Fruit fly (Drosophila melanogaster) whole organism, embryonic: ENCODE results near the gene cpx.
A peak's percentile ranks its signal among the peaks of the same experiment; 100 is the strongest.

Experiments used
- Atf6 ChIP-seq: fragments of 200-800 bp; sonication (Bioruptor generic); IDR thresholded peaks from 2 replicates; pipeline ENCODE4 v1.3.6; 2022; ENCODE audit warnings: missing biosample characterization, missing genetic modification characterization
- Bteb2 ChIP-seq: fragments of 200-800 bp; sonication (Bioruptor generic); optimal IDR thresholded peaks from 2 replicates; lab custom pipeline; 2016; ENCODE audit warnings: missing biosample characterization, missing genetic modification characterization
- CG11456 ChIP-seq: fragments of 200-800 bp; sonication (Bioruptor generic); IDR thresholded peaks from 3 replicates; pipeline ENCODE4 v1.3.6; 2022; ENCODE audit warnings: missing biosample characterization, missing genetic modification characterization
- CG12071 ChIP-seq: fragments of 200-800 bp; sonication (Bioruptor generic); optimal IDR thresholded peaks from 3 replicates; lab custom pipeline; 2018; ENCODE audit warnings: missing biosample characterization, mild to moderate bottlenecking, missing genetic modification characterization
- CG12942 ChIP-seq: fragments of 200-800 bp; sonication (Bioruptor generic); optimal IDR thresholded peaks from 3 replicates; lab custom pipeline; 2016; ENCODE audit warnings: missing biosample characterization, missing genetic modification characterization
- CG14050 ChIP-seq: fragments of 200-800 bp; sonication (Bioruptor generic); IDR thresholded peaks from 3 replicates; pipeline ENCODE4 v1.3.6; 2022; ENCODE audit warnings: missing biosample characterization, missing genetic modification characterization
- CG15269 ChIP-seq: fragments of 200-800 bp; sonication (Bioruptor generic); optimal IDR thresholded peaks from 2 replicates; lab custom pipeline; 2018; ENCODE audit warnings: missing biosample characterization, mild to moderate bottlenecking, missing genetic modification characterization, moderate library complexity
- CG15696 ChIP-seq: fragments of 200-800 bp; sonication (Bioruptor generic); optimal IDR thresholded peaks from 2 replicates; lab custom pipeline; 2019; ENCODE audit warnings: missing biosample characterization, mild to moderate bottlenecking, missing genetic modification characterization, moderate library complexity
- CG1602 ChIP-seq: fragments of 200-800 bp; sonication (Bioruptor generic); optimal IDR thresholded peaks from 3 replicates; lab custom pipeline; 2016; ENCODE audit warnings: missing biosample characterization, missing genetic modification characterization
- CG30431 ChIP-seq: fragments of 200-800 bp; sonication (Bioruptor generic); optimal IDR thresholded peaks from 2 replicates; lab custom pipeline; 2017; ENCODE audit warnings: missing biosample characterization, missing genetic modification characterization
- CG32532 ChIP-seq: fragments of 200-800 bp; sonication (Bioruptor generic); IDR thresholded peaks from 2 replicates; pipeline ENCODE4 v1.3.6; 2022; ENCODE audit warnings: missing biosample characterization, missing genetic modification characterization
- CG32767 ChIP-seq: fragments of 200-800 bp; sonication (Bioruptor generic); IDR thresholded peaks from 2 replicates; pipeline ENCODE4 v1.3.6; 2022; ENCODE audit warnings: missing biosample characterization, missing genetic modification characterization
- CG3281 ChIP-seq: fragments of 200-800 bp; sonication (Bioruptor generic); optimal IDR thresholded peaks from 3 replicates; lab custom pipeline; 2017; ENCODE audit warnings: missing biosample characterization, mild to moderate bottlenecking, missing genetic modification characterization
- CG34376 ChIP-seq: fragments of 200-800 bp; sonication (Bioruptor generic); optimal IDR thresholded peaks from 2 replicates; lab custom pipeline; 2018; ENCODE audit warnings: missing biosample characterization, mild to moderate bottlenecking, missing genetic modification characterization
- CG4328 ChIP-seq: fragments of 200-800 bp; sonication (Bioruptor generic); optimal IDR thresholded peaks from 3 replicates; lab custom pipeline; 2017; ENCODE audit warnings: missing biosample characterization, missing genetic modification reagents, missing genetic modification characterization
- CG4360 ChIP-seq: fragments of 200-800 bp; sonication (Bioruptor generic); IDR thresholded peaks from 2 replicates; pipeline ENCODE4 v1.3.6; 2022; ENCODE audit warnings: missing biosample characterization, missing genetic modification characterization
- CG5953 ChIP-seq: fragments of 200-800 bp; sonication (Bioruptor generic); IDR thresholded peaks from 2 replicates; pipeline ENCODE4 v1.3.6; 2022; ENCODE audit warnings: missing biosample characterization, missing genetic modification characterization
- CG6689 ChIP-seq: fragments of 200-800 bp; sonication (Bioruptor generic); IDR thresholded peaks from 2 replicates; pipeline ENCODE4 v1.3.6; 2022; ENCODE audit warnings: missing biosample characterization, missing genetic modification characterization
- CG6765 ChIP-seq: fragments of 200-800 bp; sonication (Bioruptor generic); optimal IDR thresholded peaks from 3 replicates; lab custom pipeline; 2017; ENCODE audit warnings: missing biosample characterization, mild to moderate bottlenecking, missing genetic modification characterization
- CG7372 ChIP-seq: fragments of 200-800 bp; sonication (Bioruptor generic); IDR thresholded peaks from 2 replicates; pipeline ENCODE4 v1.3.6; 2022; ENCODE audit warnings: missing biosample characterization, missing genetic modification characterization
- CG8924 ChIP-seq: fragments of 200-800 bp; optimal IDR thresholded peaks from 3 replicates; lab custom pipeline; 2019; ENCODE audit warnings: missing biosample characterization, mild to moderate bottlenecking, missing genetic modification characterization, moderate library complexity
- CG8944 ChIP-seq: fragments of 200-800 bp; sonication (Bioruptor generic); optimal IDR thresholded peaks from 3 replicates; lab custom pipeline; 2016; ENCODE audit warnings: missing biosample characterization, missing genetic modification characterization
- CG9215 ChIP-seq: fragments of 200-800 bp; sonication (Bioruptor generic); IDR thresholded peaks from 2 replicates; pipeline ENCODE4 v1.3.6; 2022; ENCODE audit warnings: missing biosample characterization, missing genetic modification characterization
- Dbx ChIP-seq: fragments of 200-800 bp; sonication (Bioruptor generic); IDR thresholded peaks from 3 replicates; pipeline ENCODE4 v1.3.6; 2022; ENCODE audit warnings: missing biosample characterization, missing genetic modification characterization
- HLH3B ChIP-seq: fragments of 200-800 bp; sonication (Bioruptor generic); IDR thresholded peaks from 2 replicates; pipeline ENCODE4 v1.3.6; 2022; ENCODE audit warnings: missing biosample characterization, missing genetic modification characterization
- HmgD ChIP-seq: fragments of 200-800 bp; sonication (Bioruptor generic); optimal IDR thresholded peaks from 3 replicates; lab custom pipeline; 2016; ENCODE audit warnings: missing biosample characterization, missing genetic modification characterization
- Hr3 ChIP-seq: fragments of 200-800 bp; sonication (Bioruptor generic); optimal IDR thresholded peaks from 3 replicates; lab custom pipeline; 2016; ENCODE audit warnings: missing biosample characterization, missing genetic modification characterization
- Hr51 ChIP-seq, 2 experiments: fragments of 200-800 bp; sonication (Bioruptor generic); optimal IDR thresholded peaks; 2 replicates in 1 of 2; 3 replicates in 1 of 2; lab custom pipeline; 2016 to 2018; ENCODE audit warnings: missing biosample characterization in 2 of 2, missing genetic modification characterization in 2 of 2, mild to moderate bottlenecking in 1 of 2, moderate library complexity in 1 of 2
- NfI ChIP-seq: fragments of 200-800 bp; sonication (Bioruptor generic); optimal IDR thresholded peaks from 3 replicates; lab custom pipeline; 2018; ENCODE audit warnings: missing biosample characterization, mild to moderate bottlenecking, missing genetic modification characterization, moderate library complexity
- Six4 ChIP-seq: fragments of 200-800 bp; sonication (Bioruptor generic); optimal IDR thresholded peaks from 2 replicates; lab custom pipeline; 2016; ENCODE audit warnings: missing biosample characterization, missing genetic modification characterization
- Ssrp ChIP-seq: fragments of 200-800 bp; sonication (Bioruptor generic); optimal IDR thresholded peaks from 2 replicates; lab custom pipeline; 2018; ENCODE audit warnings: missing biosample characterization, mild to moderate bottlenecking, missing genetic modification characterization, moderate library complexity
- Trl ChIP-seq, 3 experiments: fragments of >200 bp in 2 of 3; fragments of 200-800 bp in 1 of 3; sonication (Bioruptor generic) in 1 of 3; optimal IDR thresholded peaks; 2 replicates in 1 of 3; 3 replicates in 2 of 3; lab custom pipeline; 2016 to 2017; ENCODE audit warnings: missing biosample characterization in 1 of 3, missing genetic modification characterization in 1 of 3
- abd-A ChIP-seq: fragments of 200-800 bp; sonication (Bioruptor generic); optimal IDR thresholded peaks from 3 replicates; lab custom pipeline; 2019; ENCODE audit warnings: missing biosample characterization, mild to moderate bottlenecking, missing genetic modification characterization, moderate library complexity
- ac ChIP-seq: fragments of 200-800 bp; sonication (Bioruptor generic); optimal IDR thresholded peaks from 3 replicates; lab custom pipeline; 2017; ENCODE audit warnings: missing biosample characterization, mild to moderate bottlenecking, missing genetic modification characterization
- aop ChIP-seq: fragments of 200-800 bp; sonication (Bioruptor generic); IDR thresholded peaks from 2 replicates; pipeline ENCODE4 v1.3.6; 2022; ENCODE audit warnings: missing biosample characterization, missing genetic modification characterization
- bbx ChIP-seq: fragments of 200-800 bp; sonication (Bioruptor generic); IDR thresholded peaks from 2 replicates; pipeline ENCODE4 v1.3.6; 2022; ENCODE audit warnings: missing biosample characterization, missing genetic modification characterization; ENCODE audit not compliant: partially characterized antibody
- btn ChIP-seq: fragments of 200-800 bp; sonication (Bioruptor generic); optimal IDR thresholded peaks from 2 replicates; lab custom pipeline; 2016; ENCODE audit warnings: missing biosample characterization, missing genetic modification characterization
- cas ChIP-seq: fragments of 200-800 bp; sonication (Bioruptor generic); IDR thresholded peaks from 2 replicates; pipeline ENCODE4 v1.3.6; 2022; ENCODE audit warnings: missing biosample characterization, missing genetic modification characterization
- dati ChIP-seq: fragments of 200-800 bp; sonication (Bioruptor generic); IDR thresholded peaks from 2 replicates; pipeline ENCODE4 v1.3.6; 2022; ENCODE audit warnings: missing biosample characterization, missing genetic modification characterization
- dysf ChIP-seq: fragments of 200-800 bp; sonication (Bioruptor generic); IDR thresholded peaks from 3 replicates; pipeline ENCODE4 v1.3.6; 2022; ENCODE audit warnings: missing biosample characterization, missing genetic modification characterization
- fd96Cb ChIP-seq: fragments of 200-800 bp; sonication (Bioruptor generic); optimal IDR thresholded peaks from 2 replicates; lab custom pipeline; 2018; ENCODE audit warnings: missing biosample characterization, mild to moderate bottlenecking, missing genetic modification characterization, moderate library complexity
- kay ChIP-seq: fragments of 200-800 bp; sonication (Bioruptor generic); optimal IDR thresholded peaks from 2 replicates; lab custom pipeline; 2016; ENCODE audit warnings: missing biosample characterization, missing genetic modification characterization
- lab ChIP-seq: fragments of 200-800 bp; sonication (Bioruptor generic); optimal IDR thresholded peaks from 3 replicates; lab custom pipeline; 2017; ENCODE audit warnings: missing biosample characterization, missing genetic modification characterization, mild to moderate bottlenecking, moderate library complexity, missing genetic modification reagents
- nmo ChIP-seq: fragments of 200-800 bp; sonication (Bioruptor generic); optimal IDR thresholded peaks from 2 replicates; lab custom pipeline; 2018; ENCODE audit warnings: missing biosample characterization, mild to moderate bottlenecking, missing genetic modification characterization, moderate library complexity
- phol ChIP-seq: fragments of 200-800 bp; sonication (Bioruptor generic); optimal IDR thresholded peaks from 3 replicates; lab custom pipeline; 2018; ENCODE audit warnings: missing biosample characterization, mild to moderate bottlenecking, missing genetic modification characterization, moderate library complexity
- prd ChIP-seq, 3 experiments: fragments of >200 bp in 2 of 3; fragments of 200-800 bp in 1 of 3; sonication (Bioruptor generic) in 1 of 3; optimal IDR thresholded peaks in 2 of 3; IDR thresholded peaks in 1 of 3; 2 replicates in 2 of 3; 3 replicates in 1 of 3; pipeline versions ENCODE4 v1.3.6 to Lab custom; 2017 to 2022; ENCODE audit warnings: missing biosample characterization in 1 of 3, missing genetic modification characterization in 1 of 3
- stc ChIP-seq: fragments of 200-800 bp; sonication (Bioruptor generic); IDR thresholded peaks from 2 replicates; pipeline ENCODE4 v1.3.6; 2022; ENCODE audit warnings: missing biosample characterization, missing genetic modification characterization
- tna ChIP-seq: fragments of 200-800 bp; sonication (Bioruptor generic); IDR thresholded peaks from 2 replicates; pipeline ENCODE4 v1.3.6; 2022; ENCODE audit warnings: missing biosample characterization, missing genetic modification characterization; ENCODE audit not compliant: partially characterized antibody
- trem ChIP-seq: fragments of 200-800 bp; optimal IDR thresholded peaks from 3 replicates; lab custom pipeline; 2019; ENCODE audit warnings: missing biosample characterization, mild to moderate bottlenecking, missing genetic modification characterization, moderate library complexity

The cpx gene

DNA sequence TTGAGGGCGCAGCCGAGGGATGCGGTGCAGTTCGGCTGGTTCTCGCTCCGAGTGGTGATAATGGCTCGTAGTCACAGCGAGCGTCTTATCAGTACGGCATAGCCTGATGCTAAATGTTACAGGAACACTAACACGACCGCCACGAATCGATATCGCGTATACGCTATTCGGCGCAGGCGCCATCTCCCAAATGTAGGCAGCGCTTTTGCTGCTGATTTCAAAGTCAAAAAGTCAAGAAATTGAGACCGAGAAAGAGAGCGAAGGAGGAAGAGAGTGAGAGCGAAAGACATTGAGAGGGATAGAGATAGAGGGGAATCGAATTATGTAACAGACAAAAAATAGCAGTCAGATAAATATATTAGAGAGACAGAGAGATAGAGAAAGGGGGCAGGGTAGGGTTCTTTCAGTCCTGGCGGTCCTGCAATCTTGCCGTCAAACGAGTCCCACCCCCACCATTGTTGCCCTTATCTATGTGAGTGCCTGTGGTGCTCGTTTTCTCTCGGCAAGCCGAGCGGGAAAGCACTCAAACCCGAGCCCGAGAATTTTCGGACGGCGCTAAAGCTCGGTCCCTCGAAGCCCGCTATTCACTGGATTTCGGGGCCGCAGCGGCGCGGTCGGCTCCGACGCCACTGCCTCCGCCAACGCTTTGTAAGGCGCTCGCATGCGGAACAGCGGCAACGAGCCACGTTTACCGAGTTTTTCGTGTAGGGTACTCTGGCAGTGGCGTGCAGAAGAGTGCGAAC, 1.3 kb downstream of the cpx start (continued):
- no peak for TF ChIP-seq CG4360
- no peak for TF ChIP-seq Ssrp (tag; lab: Kevin White, UChicago)
- TF ChIP-seq CG15696 (tag; lab: Kevin White, UChicago): no peak
- no peak for TF ChIP-seq Bteb2 (GFP tag; lab: Kevin White, UChicago)
- no peak for TF ChIP-seq CG1602 (GFP tag; lab: Kevin White, UChicago)
- no peak for TF ChIP-seq btn (GFP tag; lab: Kevin White, UChicago)
- TF ChIP-seq nmo: no peak
- TF ChIP-seq CG14050 (GFP tag; lab: Robert Waterston, UW): no peak
- TF ChIP-seq prd (optimal IDR thresholded peaks at IDR 0.05; lab: Kevin White, UChicago): no peak
- TF ChIP-seq prd (GFP tag; IDR thresholded peaks at IDR 0.05; lab: Robert Waterston, UW): no peak
- no peak for TF ChIP-seq cas (GFP tag; lab: Robert Waterston, UW)
- TF ChIP-seq Trl (optimal IDR thresholded peaks at IDR 0.05; lab: Kevin White, UChicago): peak; percentile 39 to 69
- TF ChIP-seq Trl (GFP tag; optimal IDR thresholded peaks at IDR 0.05; lab: Kevin White, UChicago): no peak
- no peak for TF ChIP-seq CG12071 (GFP tag; lab: Kevin White, UChicago)
- TF ChIP-seq Atf6: no peak
- TF ChIP-seq dysf (GFP tag; lab: Robert Waterston, UW): no peak
- no peak for TF ChIP-seq CG4328
- 0 out of 2 replicates have a peak, but pooled peaks have one; percentile 8 for TF ChIP-seq CG6689 (GFP tag; lab: Robert Waterston, UW)
- TF ChIP-seq bbx (GFP tag; lab: Robert Waterston, UW): peak; percentile 16; the same call in 1 of the 2 replicates
- TF ChIP-seq CG3281 (GFP tag; lab: Kevin White, UChicago): no peak
- TF ChIP-seq phol (tag; lab: Kevin White, UChicago): no peak
- no peak for TF ChIP-seq ac (GFP tag; lab: Kevin White, UChicago)
- no peak for TF ChIP-seq CG5953 (GFP tag; lab: Robert Waterston, UW)
- TF ChIP-seq lab (GFP tag; lab: Kevin White, UChicago): peak; percentile 41
- TF ChIP-seq CG8944 (GFP tag; lab: Kevin White, UChicago): no peak
- TF ChIP-seq fd96Cb (tag; lab: Kevin White, UChicago): no peak
- TF ChIP-seq aop (GFP tag; lab: Robert Waterston, UW): no peak
- TF ChIP-seq dati (GFP tag; lab: Robert Waterston, UW): no peak
- TF ChIP-seq Dbx (GFP tag; lab: Robert Waterston, UW): no peak
- TF ChIP-seq CG32532 (GFP tag; lab: Robert Waterston, UW): no peak
- TF ChIP-seq CG15269 (tag; lab: Kevin White, UChicago): no peak
- no peak for TF ChIP-seq CG6765
- TF ChIP-seq NfI (GFP tag; lab: Kevin White, UChicago): no peak
- peak; percentile 53 for TF ChIP-seq abd-A (tag; lab: Kevin White, UChicago)
- peak; percentile 4 for TF ChIP-seq CG34376
- TF ChIP-seq Hr51 (GFP tag; optimal IDR thresholded peaks at IDR 0.05; lab: Kevin White, UChicago): peak in 1 of 2 experiments; percentile 66
- TF ChIP-seq HmgD: no peak
- no peak for TF ChIP-seq Hr3 (GFP tag; lab: Kevin White, UChicago)
- TF ChIP-seq stc: no peak
- 0 out of 2 replicates have a peak, but pooled peaks have one; percentile 23 for TF ChIP-seq CG7372 (GFP tag; lab: Robert Waterston, UW)
- TF ChIP-seq trem: no peak
- no peak for TF ChIP-seq CG32767 (GFP tag; lab: Robert Waterston, UW)
- no peak for TF ChIP-seq kay (GFP tag; lab: Kevin White, UChicago)
- no peak for TF ChIP-seq CG30431 (GFP tag; lab: Kevin White, UChicago)
- TF ChIP-seq CG12942 (GFP tag; lab: Kevin White, UChicago): no peak
- TF ChIP-seq CG8924: no peak
- no peak for TF ChIP-seq Six4
- 0 out of 3 replicates have a peak, but pooled peaks have one; percentile 49 for TF ChIP-seq CG11456
- 0 out of 2 replicates have a peak, but pooled peaks have one; percentile 4 for TF ChIP-seq CG9215 (GFP tag; lab: Robert Waterston, UW)
- no peak for TF ChIP-seq HLH3B (GFP tag; lab: Robert Waterston, UW)
- TF ChIP-seq tna: peak; percentile 8; the same call in 1 of the 2 replicates
